Worm (Caenorhabditis elegans) whole organism, L4 larva: ENCODE data around the gene srbc-33.

Source experiments
- F26F4.8 ChIP-seq: fragments of 200-800 bp; sonication (Bioruptor generic); conservative IDR thresholded peaks from 2 replicates; pipeline ENCODE4 v1.3.6; 2022; ENCODE audit warnings: missing genetic modification characterization, missing compliant biosample characterization
- T20F7.1 ChIP-seq: fragments of 200-800 bp; sonication (Bioruptor generic); optimal IDR thresholded peaks from 2 replicates; lab custom pipeline; 2018; ENCODE audit warnings: mild to moderate bottlenecking, missing genetic modification characterization, missing compliant biosample characterization
- ceh-82 ChIP-seq: sonication (generic microtip); optimal IDR thresholded peaks from 2 replicates; lab custom pipeline; 2017; ENCODE audit warnings: missing biosample characterization, missing genetic modification characterization
- ces-1 ChIP-seq: fragments of 150-350 bp; sonication (generic microtip); optimal IDR thresholded peaks from 4 replicates; lab custom pipeline; 2014; ENCODE audit warnings: missing biosample characterization, missing genetic modification reagents, missing genetic modification characterization
- lin-13 ChIP-seq: fragments of 150-350 bp; optimal IDR thresholded peaks from 2 replicates; lab custom pipeline; 2014; ENCODE audit warnings: missing biosample characterization, missing genetic modification reagents, missing genetic modification characterization
- mep-1 ChIP-seq: fragments of 150-350 bp; sonication (generic microtip); optimal IDR thresholded peaks from 3 replicates; lab custom pipeline; 2014; ENCODE audit warnings: missing biosample characterization, missing genetic modification characterization
- nhr-11 ChIP-seq: fragments of 150-350 bp; optimal IDR thresholded peaks from 2 replicates; lab custom pipeline; 2014; ENCODE audit warnings: missing biosample characterization, missing genetic modification characterization
- nhr-237 ChIP-seq: sonication (generic microtip); optimal IDR thresholded peaks from 2 replicates; lab custom pipeline; 2017; ENCODE audit warnings: missing biosample characterization, missing genetic modification characterization
- nhr-28 ChIP-seq: fragments of 150-350 bp; optimal IDR thresholded peaks from 2 replicates; lab custom pipeline; 2014; ENCODE audit warnings: missing biosample characterization, missing genetic modification characterization
- nhr-77 ChIP-seq: fragments of 150-350 bp; optimal IDR thresholded peaks from 2 replicates; lab custom pipeline; 2014; ENCODE audit warnings: missing biosample characterization, missing genetic modification characterization
- pha-4 ChIP-seq, 2 experiments: fragments of 150-350 bp in 1 of 2; fragments of 200-800 bp in 1 of 2; sonication (Bioruptor generic) in 1 of 2; IDR thresholded peaks in 1 of 2; optimal IDR thresholded peaks in 1 of 2; 2 replicates each; pipeline versions ENCODE4 v1.3.6 to Lab custom; 2014 to 2022; ENCODE audit warnings: missing genetic modification characterization in 2 of 2, missing genetic modification reagents in 2 of 2, missing biosample characterization in 1 of 2, missing compliant biosample characterization in 1 of 2
- ztf-11 ChIP-seq: fragments of 150-350 bp; optimal IDR thresholded peaks from 2 replicates; lab custom pipeline; 2014; ENCODE audit warnings: missing biosample characterization, missing genetic modification characterization

- TF ChIP-seq ceh-82 (tag; lab: Kevin White, UChicago): no peak
- no peak for TF ChIP-seq nhr-28 (tag; lab: Kevin White, UChicago)
- no peak for TF ChIP-seq mep-1 (tag; lab: Kevin White, UChicago)
- no peak for TF ChIP-seq nhr-11
- TF ChIP-seq ces-1 (GFP tag; lab: Kevin White, UChicago): no peak
- no peak for TF ChIP-seq pha-4 (GFP tag; IDR thresholded peaks at IDR 0.05; lab: Robert Waterston, UW)
- TF ChIP-seq pha-4 (tag; optimal IDR thresholded peaks at IDR 0.05; lab: Kevin White, UChicago): no peak
- no peak for TF ChIP-seq nhr-77 (tag; lab: Kevin White, UChicago)
- no peak for TF ChIP-seq nhr-237 (tag; lab: Kevin White, UChicago)
- no peak for TF ChIP-seq F26F4.8
- no peak for TF ChIP-seq lin-13
- no peak for TF ChIP-seq ztf-11
- no peak for TF ChIP-seq T20F7.1 (GFP tag; lab: Kevin White, UChicago)
Measured at ce11 chrV:3450351-3450750, 34.3 kb downstream of the srbc-33 start.
